Worm (Caenorhabditis elegans): ENCODE measurements around the gene mpz-4.

The mpz-4 gene

ce11 chrIV:4856195-4856594, 29.1 kb upstream of the mpz-4 start, which contains the start of gene Y17G9A.2:
Gene Y17G9A.2, minus strand, starts transcription at chrIV:4856295.
- TF ChIP-seq tlf-1 (GFP tag; optimal IDR thresholded peaks at IDR 0.05) (no peak), egl-18 (GFP tag; IDR thresholded peaks at IDR 0.05) (no peak), lsl-1 (GFP tag; optimal IDR thresholded peaks at IDR 0.05) (no peak), F10E7.11 (tag; optimal IDR thresholded peaks at IDR 0.05) (no peak), hmg-1.2 (GFP tag; IDR thresholded peaks at IDR 0.05) (no peak), K12H6.12 (tag; optimal IDR thresholded peaks at IDR 0.05) (no peak), F52B5.7 (tag; optimal IDR thresholded peaks at IDR 0.05) (no peak), Y67H2A.10 (GFP tag; conservative IDR thresholded peaks at IDR 0.05) (no peak), nfya-2 (GFP tag; IDR thresholded peaks at IDR 0.05) (no peak), F49E8.2 (tag; optimal IDR thresholded peaks at IDR 0.05; ENCODE audit: insufficient read depth) (no peak), F33H1.4 (GFP tag; IDR thresholded peaks at IDR 0.05) (no peak)

- TF ChIP-seq dpl-1 (GFP tag; optimal IDR thresholded peaks at IDR 0.05) (no peak), hrde-1 (tag; optimal IDR thresholded peaks at IDR 0.05; ENCODE audit: borderline replicate concordance) (no peak), sea-2 (GFP tag; IDR thresholded peaks at IDR 0.05) (no peak), ztf-6 (GFP tag; IDR thresholded peaks at IDR 0.05) (no peak), nhr-27 (tag; optimal IDR thresholded peaks at IDR 0.05) (no peak), madf-8 (GFP tag; conservative IDR thresholded peaks at IDR 0.05) (no peak), let-607 (tag; optimal IDR thresholded peaks at IDR 0.05) (no peak), T07F8.4 (tag; optimal IDR thresholded peaks at IDR 0.05) (no peak), F57A8.1 (GFP tag; optimal IDR thresholded peaks at IDR 0.05) (no peak), ztf-3 (GFP tag; optimal IDR thresholded peaks at IDR 0.05) (no peak), hlh-12 (tag; optimal IDR thresholded peaks at IDR 0.05) (no peak), madf-10 (tag; optimal IDR thresholded peaks at IDR 0.05) (no peak), mcd-1 (GFP tag; IDR thresholded peaks at IDR 0.05) (no peak), xnd-1 (tag; optimal IDR thresholded peaks at IDR 0.05) (no peak), B0019.2 (GFP tag; conservative IDR thresholded peaks at IDR 0.05) (no peak), nhr-80 (tag; optimal IDR thresholded peaks at IDR 0.05) (no peak), mes-4 (tag; optimal IDR thresholded peaks at IDR 0.05) (no peak)
Observed at ce11 chrIV:4846793-4847192, 19.7 kb upstream of the mpz-4 start, which contains the start of gene tat-2. Gene tat-2, minus strand, starts transcription at chrIV:4846893.

ce11 chrIV:4842030-4842429, 14.9 kb upstream of the mpz-4 start:
- no peak for TF ChIP-seq ztf-28 (GFP tag; IDR thresholded peaks at IDR 0.05)
- TF ChIP-seq nhr-80 (tag; optimal IDR thresholded peaks at IDR 0.05) = peak; percentile 61

- TF ChIP-seq Y67H2A.10 (GFP tag; conservative IDR thresholded peaks at IDR 0.05) (no peak), B0035.1 (tag; optimal IDR thresholded peaks at IDR 0.05) (no peak), athp-1 (tag; optimal IDR thresholded peaks at IDR 0.05) (no peak), zim-3 (tag; optimal IDR thresholded peaks at IDR 0.05) (no peak), ceh-58 (GFP tag; IDR thresholded peaks at IDR 0.05) (no peak), cebp-2 (GFP tag; IDR thresholded peaks at IDR 0.05) (no peak), xnd-1 (tag; optimal IDR thresholded peaks at IDR 0.05) (no peak), ztf-26 (tag; optimal IDR thresholded peaks at IDR 0.05) (no peak)
Observed at ce11 chrIV:4829641-4830040, 2.5 kb upstream of the mpz-4 start.

All from whole organism, young adult.